Worm (Caenorhabditis elegans) whole organism, early embryonic: ENCODE results near the gene ceh-31.

Experiments
- aly-1 ChIP-seq: sonication (generic microtip); optimal IDR thresholded peaks from 2 replicates; lab custom pipeline; 2016; ENCODE audit warnings: missing genetic modification characterization, missing compliant biosample characterization
- ama-1 ChIP-seq: fragments of 150-350 bp; optimal IDR thresholded peaks from 2 replicates; lab custom pipeline; 2014
- ceh-13 ChIP-seq: fragments of 200-800 bp; sonication (Bioruptor generic); optimal IDR thresholded peaks from 2 replicates; lab custom pipeline; 2018; ENCODE audit warnings: mild to moderate bottlenecking, missing genetic modification characterization, missing compliant biosample characterization
- hnd-1 ChIP-seq: sonication (generic microtip); optimal IDR thresholded peaks from 2 replicates; lab custom pipeline; 2016; ENCODE audit warnings: missing genetic modification characterization, missing compliant biosample characterization

ce11 chrX:3040609-3041008 is 29.6 kb downstream of the ceh-31 start:
- no peak for TF ChIP-seq ama-1 (lab: Kevin White, UChicago)
- no peak for TF ChIP-seq ceh-13
- TF ChIP-seq hnd-1, result no peak
- no peak for TF ChIP-seq aly-1 (tag; lab: Kevin White, UChicago)
